Worm (Caenorhabditis elegans): ENCODE data around the gene C10A4.2.

DNA sequence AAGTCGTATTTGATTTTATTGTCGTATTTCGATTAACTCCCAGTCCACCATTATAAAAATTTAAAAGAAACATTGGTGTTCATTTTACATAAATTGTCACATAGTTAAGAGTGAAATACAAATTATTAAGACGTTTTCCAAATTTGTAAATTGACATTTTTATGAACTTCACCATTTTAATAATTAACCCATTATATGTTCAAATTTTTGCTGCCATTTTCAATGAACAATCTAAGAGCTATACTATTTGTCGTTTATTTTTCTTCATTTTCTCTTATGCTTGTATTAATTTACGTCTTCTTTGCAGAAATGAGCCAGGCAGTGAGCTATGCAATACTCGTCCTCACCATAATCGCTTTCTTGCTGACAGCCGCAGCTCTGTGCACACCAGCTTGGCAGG, 21.1 kb downstream of the C10A4.2 start, which contains the start of gene clc-2:
- TF ChIP-seq ama-1 (optimal IDR thresholded peaks at IDR 0.05) (no peak), F13C5.2 (tag; optimal IDR thresholded peaks at IDR 0.05) (no peak), tra-4 (tag; optimal IDR thresholded peaks at IDR 0.05) (no peak), aly-1 (tag; optimal IDR thresholded peaks at IDR 0.05) (no peak), tbx-11 (GFP tag; IDR thresholded peaks at IDR 0.05) (no peak), hmbx-1 (tag; optimal IDR thresholded peaks at IDR 0.05) (no peak), flt-1 (GFP tag; IDR thresholded peaks at IDR 0.05) (no peak), tbx-37 (GFP tag; conservative IDR thresholded peaks at IDR 0.05) (no peak), hnd-1 (tag; optimal IDR thresholded peaks at IDR 0.05) (no peak), scrt-1 (GFP tag; IDR thresholded peaks at IDR 0.05) (no peak), B0310.2 (tag; optimal IDR thresholded peaks at IDR 0.05) (no peak), pes-1 (GFP tag; IDR thresholded peaks at IDR 0.05) (no peak), ceh-36 (tag; optimal IDR thresholded peaks at IDR 0.05) (no peak), ceh-13 (GFP tag; optimal IDR thresholded peaks at IDR 0.05) (no peak)

All from whole organism, early embryonic.